Worm (Caenorhabditis elegans): ENCODE measurements around the gene ctsa-2.
A peak's percentile ranks its signal among the peaks of the same experiment; 100 is the strongest.

ctsa-2 gene

ce11 chrX:6407805-6408204 is 22.6 kb downstream of the ctsa-2 start:
- TF ChIP-seq lin-13 (tag; optimal IDR thresholded peaks at IDR 0.05) = no peak
- no peak for TF ChIP-seq ceh-83 (GFP tag; optimal IDR thresholded peaks at IDR 0.05)
- TF ChIP-seq sem-2 (GFP tag; optimal IDR thresholded peaks at IDR 0.05) = no peak
- TF ChIP-seq ceh-39 (tag; optimal IDR thresholded peaks at IDR 0.05) = no peak
- TF ChIP-seq lin-32 (GFP tag; optimal IDR thresholded peaks at IDR 0.05) = no peak
- no peak for TF ChIP-seq blmp-1 (tag; optimal IDR thresholded peaks at IDR 0.05)
- no peak for TF ChIP-seq ham-2 (GFP tag; optimal IDR thresholded peaks at IDR 0.05)
- no peak for TF ChIP-seq cnd-1 (tag; optimal IDR thresholded peaks at IDR 0.05)
- no peak for TF ChIP-seq ztf-11 (tag; optimal IDR thresholded peaks at IDR 0.05)
- TF ChIP-seq pha-4 (tag; optimal IDR thresholded peaks at IDR 0.05) = no peak
- TF ChIP-seq mab-5 (tag; optimal IDR thresholded peaks at IDR 0.05) = no peak
- no peak for TF ChIP-seq drap-1 (GFP tag; optimal IDR thresholded peaks at IDR 0.05)
- no peak for TF ChIP-seq nhr-28 (tag; optimal IDR thresholded peaks at IDR 0.05)
- no peak for TF ChIP-seq flh-1 (GFP tag; optimal IDR thresholded peaks at IDR 0.05)
- no peak for TF ChIP-seq tbx-8 (GFP tag; optimal IDR thresholded peaks at IDR 0.05)
- no peak for TF ChIP-seq unc-39 (tag; optimal IDR thresholded peaks at IDR 0.05)

- TF ChIP-seq unc-39 (tag; optimal IDR thresholded peaks at IDR 0.05) (no peak), lsy-2 (tag; optimal IDR thresholded peaks at IDR 0.05) (no peak), mls-2 (tag; optimal IDR thresholded peaks at IDR 0.05) (no peak), blmp-1 (tag; optimal IDR thresholded peaks at IDR 0.05) (no peak), drap-1 (GFP tag; optimal IDR thresholded peaks at IDR 0.05) (no peak), lin-13 (tag; optimal IDR thresholded peaks at IDR 0.05) (no peak), sptf-1 (tag; optimal IDR thresholded peaks at IDR 0.05) (no peak), nhr-28 (tag; optimal IDR thresholded peaks at IDR 0.05) (no peak), lin-32 (GFP tag; optimal IDR thresholded peaks at IDR 0.05) (no peak), nhr-12 (tag; optimal IDR thresholded peaks at IDR 0.05) (no peak), hlh-1 (tag; optimal IDR thresholded peaks at IDR 0.05) (no peak), ztf-11 (tag; optimal IDR thresholded peaks at IDR 0.05) (no peak)
Measured at ce11 chrX:6405905-6406304, 24.5 kb downstream of the ctsa-2 start.

ce11 chrX:6403122-6403521 is 27.3 kb downstream of the ctsa-2 start, which contains the start of gene glt-4:
Gene glt-4, plus strand, starts transcription at chrX:6403422.
- TF ChIP-seq mls-2 (tag; optimal IDR thresholded peaks at IDR 0.05) (no peak), ztf-11 (tag; optimal IDR thresholded peaks at IDR 0.05) (no peak)

- TF ChIP-seq unc-120 (tag; optimal IDR thresholded peaks at IDR 0.05; ENCODE audit: poor library complexity, severe bottlenecking) (peak; percentile 44), unc-62 (GFP tag; optimal IDR thresholded peaks at IDR 0.05) (peak; percentile 61), hlh-1 (tag; optimal IDR thresholded peaks at IDR 0.05) (peak; percentile 79), M03D4.4 (tag; optimal IDR thresholded peaks at IDR 0.05) (no peak)
Measured at ce11 chrX:6399450-6399849, 31.0 kb downstream of the ctsa-2 start.

- no peak for TF ChIP-seq ceh-39 (tag; optimal IDR thresholded peaks at IDR 0.05)
- no peak for TF ChIP-seq M03D4.4 (tag; optimal IDR thresholded peaks at IDR 0.05)
- no peak for TF ChIP-seq ham-2 (GFP tag; optimal IDR thresholded peaks at IDR 0.05)
- TF ChIP-seq snpc-4 (tag; optimal IDR thresholded peaks at IDR 0.05) = no peak
- TF ChIP-seq nhr-237 (tag; optimal IDR thresholded peaks at IDR 0.05) = no peak
- no peak for TF ChIP-seq zip-8 (tag; optimal IDR thresholded peaks at IDR 0.05)
- TF ChIP-seq elt-1 (tag; optimal IDR thresholded peaks at IDR 0.05; ENCODE audit: borderline replicate concordance, insufficient read depth) = no peak
- no peak for TF ChIP-seq blmp-1 (tag; optimal IDR thresholded peaks at IDR 0.05)
- TF ChIP-seq ztf-11 (tag; optimal IDR thresholded peaks at IDR 0.05) = no peak
- TF ChIP-seq pha-4 (tag; optimal IDR thresholded peaks at IDR 0.05) = no peak
- no peak for TF ChIP-seq nhr-76 (tag; optimal IDR thresholded peaks at IDR 0.05)
- no peak for TF ChIP-seq lsy-2 (tag; optimal IDR thresholded peaks at IDR 0.05)
- no peak for TF ChIP-seq flh-1 (GFP tag; optimal IDR thresholded peaks at IDR 0.05)
- no peak for TF ChIP-seq ceh-83 (GFP tag; optimal IDR thresholded peaks at IDR 0.05)
Measured at ce11 chrX:6391491-6391890, 38.9 kb downstream of the ctsa-2 start, which contains the start of gene igcm-2. Gene igcm-2, minus strand, starts transcription at chrX:6391591.

- TF ChIP-seq elt-3 (tag; optimal IDR thresholded peaks at IDR 0.05) = no peak
- TF ChIP-seq zip-8 (tag; optimal IDR thresholded peaks at IDR 0.05) = no peak
- TF ChIP-seq lsy-2 (tag; optimal IDR thresholded peaks at IDR 0.05) = no peak
- no peak for TF ChIP-seq bed-3 (GFP tag; optimal IDR thresholded peaks at IDR 0.05)
- no peak for TF ChIP-seq flh-1 (GFP tag; optimal IDR thresholded peaks at IDR 0.05)
- no peak for TF ChIP-seq ceh-43 (GFP tag; optimal IDR thresholded peaks at IDR 0.05)
- TF ChIP-seq hlh-1 (tag; optimal IDR thresholded peaks at IDR 0.05) = peak; percentile 99
- TF ChIP-seq unc-120 (tag; optimal IDR thresholded peaks at IDR 0.05; ENCODE audit: poor library complexity, severe bottlenecking) = no peak
Measured at ce11 chrX:6388639-6389038, 41.8 kb downstream of the ctsa-2 start.

Data from whole organism, mixed stage, embryonic.